Fruit fly (Drosophila melanogaster) whole organism, embryonic: Measurements from ENCODE around the gene Hph.
A peak's percentile ranks its signal among the peaks of the same experiment; 100 is the strongest.

Source experiments
- BtbVII ChIP-seq: fragments of 200-800 bp; sonication (Bioruptor generic); optimal IDR thresholded peaks from 3 replicates; lab custom pipeline; 2017; ENCODE audit warnings: missing biosample characterization, mild to moderate bottlenecking, missing genetic modification characterization
- CG10462 ChIP-seq: fragments of 200-800 bp; sonication (Bioruptor generic); optimal IDR thresholded peaks from 2 replicates; lab custom pipeline; 2016; ENCODE audit warnings: missing biosample characterization, missing genetic modification characterization
- CG11093 ChIP-seq: fragments of 200-800 bp; sonication (Bioruptor generic); IDR thresholded peaks from 3 replicates; pipeline ENCODE4 v1.3.6; 2022; ENCODE audit warnings: missing biosample characterization, missing genetic modification characterization
- CG11504 ChIP-seq: fragments of 200-800 bp; sonication (Bioruptor generic); optimal IDR thresholded peaks from 3 replicates; lab custom pipeline; 2019; ENCODE audit warnings: missing biosample characterization, mild to moderate bottlenecking, missing genetic modification characterization, moderate library complexity
- CG11560 ChIP-seq: fragments of 200-800 bp; sonication (Bioruptor generic); IDR thresholded peaks from 3 replicates; pipeline ENCODE4 v1.3.6; 2022; ENCODE audit warnings: missing biosample characterization, missing genetic modification characterization
- CG14014 ChIP-seq: fragments of 200-800 bp; sonication (Bioruptor generic); IDR thresholded peaks from 2 replicates; pipeline ENCODE4 v1.3.6; 2022; ENCODE audit warnings: missing biosample characterization, missing genetic modification characterization
- CG14667 ChIP-seq: fragments of 200-800 bp; sonication (Bioruptor generic); IDR thresholded peaks from 2 replicates; pipeline ENCODE4 v1.3.6; 2022; ENCODE audit warnings: missing biosample characterization, missing genetic modification characterization
- CG15479 ChIP-seq: fragments of 200-800 bp; sonication (Bioruptor generic); optimal IDR thresholded peaks from 3 replicates; lab custom pipeline; 2019; ENCODE audit warnings: missing biosample characterization, mild to moderate bottlenecking, missing genetic modification characterization, moderate library complexity
- CG17361 ChIP-seq: fragments of 200-800 bp; sonication (Bioruptor generic); IDR thresholded peaks from 3 replicates; pipeline ENCODE4 v1.3.6; 2022; ENCODE audit warnings: missing biosample characterization, missing genetic modification characterization
- CG17829 ChIP-seq: fragments of 200-800 bp; optimal IDR thresholded peaks from 2 replicates; lab custom pipeline; 2019; ENCODE audit warnings: missing biosample characterization, mild to moderate bottlenecking, missing genetic modification characterization, moderate library complexity
- CG1792 ChIP-seq: fragments of 200-800 bp; sonication (Bioruptor generic); optimal IDR thresholded peaks from 2 replicates; lab custom pipeline; 2016; ENCODE audit warnings: missing biosample characterization, missing genetic modification characterization
- CG18011 ChIP-seq: fragments of 200-800 bp; sonication (Bioruptor generic); optimal IDR thresholded peaks from 2 replicates; lab custom pipeline; 2017; ENCODE audit warnings: missing biosample characterization, missing genetic modification characterization, mild to moderate bottlenecking, moderate library complexity, missing genotype
- CG2116 ChIP-seq: fragments of 200-800 bp; sonication (Bioruptor generic); optimal IDR thresholded peaks from 3 replicates; lab custom pipeline; 2018; ENCODE audit warnings: missing biosample characterization, mild to moderate bottlenecking, missing genetic modification characterization
- CG6854 ChIP-seq: fragments of 200-800 bp; sonication (Bioruptor generic); optimal IDR thresholded peaks from 3 replicates; lab custom pipeline; 2017; ENCODE audit warnings: missing biosample characterization, mild to moderate bottlenecking, missing genetic modification characterization
- CG7928 ChIP-seq: fragments of 200-800 bp; sonication (Bioruptor generic); optimal IDR thresholded peaks from 2 replicates; lab custom pipeline; 2017; ENCODE audit warnings: missing biosample characterization, mild to moderate bottlenecking, missing genetic modification characterization
- CG8089 ChIP-seq: fragments of 200-800 bp; sonication (Bioruptor generic); optimal IDR thresholded peaks from 3 replicates; lab custom pipeline; 2016; ENCODE audit warnings: missing biosample characterization, missing genetic modification characterization
- CG8388 ChIP-seq: fragments of 200-800 bp; sonication (Bioruptor generic); optimal IDR thresholded peaks from 2 replicates; lab custom pipeline; 2019; ENCODE audit warnings: missing biosample characterization, mild to moderate bottlenecking, missing genetic modification characterization, moderate library complexity
- CG9609 ChIP-seq: fragments of 200-800 bp; sonication (Bioruptor generic); optimal IDR thresholded peaks from 3 replicates; lab custom pipeline; 2016; ENCODE audit warnings: missing biosample characterization, missing genetic modification characterization
- CoRest ChIP-seq: fragments of 200-800 bp; sonication (Bioruptor generic); optimal IDR thresholded peaks from 3 replicates; lab custom pipeline; 2018; ENCODE audit warnings: missing biosample characterization, mild to moderate bottlenecking, missing genetic modification characterization, moderate library complexity
- Deaf1 ChIP-seq: fragments of 200-800 bp; optimal IDR thresholded peaks from 3 replicates; lab custom pipeline; 2019; ENCODE audit warnings: missing biosample characterization, mild to moderate bottlenecking, missing genetic modification characterization, moderate library complexity
- Elba2 ChIP-seq: fragments of 200-800 bp; sonication (Bioruptor generic); optimal IDR thresholded peaks from 3 replicates; lab custom pipeline; 2016; ENCODE audit warnings: missing biosample characterization, missing genetic modification characterization
- Gsc ChIP-seq: fragments of 200-800 bp; sonication (Bioruptor generic); IDR thresholded peaks from 2 replicates; pipeline ENCODE4 v1.3.6; 2022; ENCODE audit warnings: missing biosample characterization, missing genetic modification characterization
- HLH4C ChIP-seq: fragments of 200-800 bp; sonication (Bioruptor generic); IDR thresholded peaks from 3 replicates; pipeline ENCODE4 v1.3.6; 2022; ENCODE audit warnings: missing biosample characterization, missing genetic modification characterization; ENCODE audit not compliant: partially characterized antibody
- Max ChIP-seq: fragments of 200-800 bp; sonication (Bioruptor generic); optimal IDR thresholded peaks from 2 replicates; lab custom pipeline; 2016; ENCODE audit warnings: missing biosample characterization, mild to moderate bottlenecking, missing genetic modification characterization
- Meics ChIP-seq: fragments of 200-800 bp; sonication (Bioruptor generic); optimal IDR thresholded peaks from 2 replicates; lab custom pipeline; 2017; ENCODE audit warnings: missing biosample characterization, mild to moderate bottlenecking, missing genetic modification characterization
- Optix ChIP-seq: fragments of 200-800 bp; sonication (Bioruptor generic); IDR thresholded peaks from 3 replicates; pipeline ENCODE4 v1.3.6; 2022; ENCODE audit warnings: missing biosample characterization, missing genetic modification characterization
- PHDP ChIP-seq: fragments of 200-800 bp; sonication (Bioruptor generic); optimal IDR thresholded peaks from 3 replicates; lab custom pipeline; 2018; ENCODE audit warnings: missing biosample characterization, mild to moderate bottlenecking, missing genetic modification characterization, moderate library complexity
- Spps ChIP-seq: fragments of 200-800 bp; sonication (Bioruptor generic); optimal IDR thresholded peaks from 2 replicates; lab custom pipeline; 2018; ENCODE audit warnings: missing biosample characterization, mild to moderate bottlenecking, missing genetic modification characterization
- Trl ChIP-seq, 3 experiments: fragments of >200 bp in 2 of 3; fragments of 200-800 bp in 1 of 3; sonication (Bioruptor generic) in 1 of 3; optimal IDR thresholded peaks; 2 replicates in 1 of 3; 3 replicates in 2 of 3; lab custom pipeline; 2016 to 2017; ENCODE audit warnings: missing biosample characterization in 1 of 3, missing genetic modification characterization in 1 of 3
- YL-1 ChIP-seq: fragments of 200-800 bp; sonication (Bioruptor generic); optimal IDR thresholded peaks from 3 replicates; lab custom pipeline; 2017; ENCODE audit warnings: missing biosample characterization, mild to moderate bottlenecking, missing genetic modification characterization
- br ChIP-seq: fragments of >200 bp; optimal IDR thresholded peaks from 2 replicates; lab custom pipeline; 2017
- bsh ChIP-seq, 2 experiments: fragments of 200-800 bp; sonication (Bioruptor generic); optimal IDR thresholded peaks; 2 replicates each; lab custom pipeline; 2017 to 2018; ENCODE audit warnings: mild to moderate bottlenecking in 2 of 2, missing biosample characterization in 2 of 2, missing genetic modification characterization in 2 of 2, moderate library complexity in 1 of 2
- cas ChIP-seq: fragments of 200-800 bp; sonication (Bioruptor generic); IDR thresholded peaks from 2 replicates; pipeline ENCODE4 v1.3.6; 2022; ENCODE audit warnings: missing biosample characterization, missing genetic modification characterization
- caup ChIP-seq: fragments of 200-800 bp; sonication (Bioruptor generic); optimal IDR thresholded peaks from 3 replicates; lab custom pipeline; 2017; ENCODE audit warnings: missing biosample characterization, mild to moderate bottlenecking, missing genetic modification characterization, moderate library complexity; ENCODE audit not compliant: severe bottlenecking
- cg ChIP-seq: fragments of 200-800 bp; sonication (Bioruptor generic); optimal IDR thresholded peaks from 3 replicates; lab custom pipeline; 2019; ENCODE audit warnings: missing biosample characterization, mild to moderate bottlenecking, missing genetic modification characterization, moderate library complexity
- chm ChIP-seq: fragments of 200-800 bp; sonication (Bioruptor generic); IDR thresholded peaks from 2 replicates; pipeline ENCODE4 v1.3.6; 2022; ENCODE audit warnings: missing biosample characterization, missing genetic modification characterization
- disco-r ChIP-seq: fragments of 200-800 bp; sonication (Bioruptor generic); optimal IDR thresholded peaks from 2 replicates; lab custom pipeline; 2016; ENCODE audit warnings: missing biosample characterization, missing genetic modification characterization
- en ChIP-seq: fragments of 200-800 bp; sonication (Bioruptor generic); optimal IDR thresholded peaks from 2 replicates; lab custom pipeline; 2016; ENCODE audit warnings: missing biosample characterization, missing genetic modification characterization
- esg ChIP-seq: fragments of 200-800 bp; sonication (Bioruptor generic); conservative IDR thresholded peaks from 2 replicates; pipeline ENCODE4 v1.3.6; 2022; ENCODE audit warnings: missing biosample characterization, missing genetic modification characterization
- ewg ChIP-seq: fragments of 200-800 bp; sonication (Bioruptor generic); optimal IDR thresholded peaks from 3 replicates; lab custom pipeline; 2017; ENCODE audit warnings: mild to moderate bottlenecking, missing biosample characterization, missing genetic modification reagents, missing genetic modification characterization
- gcm2 ChIP-seq: fragments of 200-800 bp; sonication (Bioruptor generic); optimal IDR thresholded peaks from 2 replicates; lab custom pipeline; 2016; ENCODE audit warnings: missing biosample characterization, missing genetic modification characterization
- jigr1 ChIP-seq: fragments of 200-800 bp; sonication (Bioruptor generic); IDR thresholded peaks from 3 replicates; pipeline ENCODE4 v1.3.6; 2022; ENCODE audit warnings: missing biosample characterization, missing genetic modification characterization
- maf-S ChIP-seq: fragments of 200-800 bp; sonication (Bioruptor generic); optimal IDR thresholded peaks from 2 replicates; lab custom pipeline; 2016; ENCODE audit warnings: missing biosample characterization, missing genetic modification characterization
- mirr ChIP-seq: fragments of 200-800 bp; sonication (Bioruptor generic); optimal IDR thresholded peaks from 3 replicates; lab custom pipeline; 2018; ENCODE audit warnings: missing biosample characterization, mild to moderate bottlenecking, missing genetic modification characterization
- onecut ChIP-seq: fragments of 200-800 bp; sonication (Bioruptor generic); IDR thresholded peaks from 2 replicates; pipeline ENCODE4 v1.3.6; 2022; ENCODE audit warnings: missing biosample characterization, missing genetic modification characterization
- pros ChIP-seq: fragments of 200-800 bp; sonication (Bioruptor generic); optimal IDR thresholded peaks from 3 replicates; lab custom pipeline; 2019; ENCODE audit warnings: missing biosample characterization, mild to moderate bottlenecking, missing genetic modification characterization, moderate library complexity
- scrt ChIP-seq: fragments of 200-800 bp; sonication (Bioruptor generic); optimal IDR thresholded peaks from 2 replicates; lab custom pipeline; 2018; ENCODE audit warnings: missing biosample characterization, mild to moderate bottlenecking, missing genetic modification characterization, moderate library complexity
- seq ChIP-seq: fragments of 200-800 bp; sonication (Bioruptor generic); IDR thresholded peaks from 2 replicates; pipeline ENCODE4 v1.3.6; 2022; ENCODE audit warnings: missing biosample characterization, missing genetic modification characterization
- stc ChIP-seq: fragments of 200-800 bp; sonication (Bioruptor generic); IDR thresholded peaks from 2 replicates; pipeline ENCODE4 v1.3.6; 2022; ENCODE audit warnings: missing biosample characterization, missing genetic modification characterization
- wor ChIP-seq: fragments of 200-800 bp; sonication (Bioruptor generic); IDR thresholded peaks from 2 replicates; pipeline ENCODE4 v1.3.6; 2022; ENCODE audit warnings: missing biosample characterization, missing genetic modification characterization
- yki ChIP-seq: fragments of >200 bp; optimal IDR thresholded peaks from 3 replicates; lab custom pipeline; 2018

The Hph gene

DNA sequence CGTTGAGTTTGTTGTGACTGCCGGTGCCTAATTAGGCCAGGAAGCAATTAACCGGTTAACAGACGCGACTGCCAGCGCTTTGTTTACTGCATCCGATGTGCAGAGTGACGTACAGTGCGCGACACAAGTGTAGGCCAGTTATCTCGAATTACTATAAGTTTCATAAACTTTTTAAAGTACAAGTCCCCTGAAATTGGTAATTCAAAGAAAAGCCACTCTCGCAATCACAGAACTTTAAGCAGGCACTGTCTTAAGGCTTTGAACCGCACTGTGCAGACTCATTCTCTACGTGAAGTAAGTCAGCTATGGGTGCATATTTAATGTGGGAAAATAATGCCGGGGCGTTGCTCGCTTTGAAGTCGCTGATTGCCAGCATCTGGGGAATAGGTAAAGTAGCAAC lies 47.4 kb upstream of the Hph start:
- TF ChIP-seq scrt (GFP tag; lab: Kevin White, UChicago) (no peak), Meics (GFP tag; lab: Kevin White, UChicago) (no peak), wor (GFP tag; lab: Robert Waterston, UW) (peak; percentile 47; the same call in 1 of the 2 replicates), mirr (GFP tag; lab: Kevin White, UChicago) (no peak), Gsc (GFP tag; lab: Robert Waterston, UW) (no peak), CG17361 (GFP tag; lab: Robert Waterston, UW) (peak; percentile 43; the same call in 1 of the 3 replicates), CG10462 (GFP tag; lab: Kevin White, UChicago) (no peak), CG11093 (GFP tag; lab: Robert Waterston, UW) (0 out of 3 replicates have a peak, but pooled peaks have one; percentile 11), gcm2 (GFP tag; lab: Kevin White, UChicago) (no peak), PHDP (tag; lab: Kevin White, UChicago) (peak; percentile 17), onecut (GFP tag; lab: Robert Waterston, UW) (peak; percentile 30; the same call in 1 of the 2 replicates), HLH4C (GFP tag; lab: Robert Waterston, UW) (no peak), CG14667 (no peak), CG14014 (no peak), seq (no peak), CG9609 (GFP tag; lab: Kevin White, UChicago) (peak; percentile 21), CG7928 (no peak), YL-1 (GFP tag; lab: Kevin White, UChicago) (no peak), caup (no peak), stc (GFP tag; lab: Robert Waterston, UW) (0 out of 2 replicates have a peak, but pooled peaks have one; percentile 26), CG11504 (tag; lab: Kevin White, UChicago) (peak; percentile 65), chm (GFP tag; lab: Robert Waterston, UW) (0 out of 2 replicates have a peak, but pooled peaks have one; percentile 45), esg (GFP tag; lab: Robert Waterston, UW) (peak; percentile 37; the same call in 1 of the 2 replicates), CG8089 (GFP tag; lab: Kevin White, UChicago) (no peak), Trl (optimal IDR thresholded peaks at IDR 0.05; lab: Kevin White, UChicago) (no peak), Trl (GFP tag; optimal IDR thresholded peaks at IDR 0.05; lab: Kevin White, UChicago) (no peak), en (GFP tag; lab: Kevin White, UChicago) (no peak), Deaf1 (tag; lab: Kevin White, UChicago) (no peak), bsh (GFP tag; optimal IDR thresholded peaks at IDR 0.05; lab: Kevin White, UChicago) (peak; percentile 73 to 77), BtbVII (GFP tag; lab: Kevin White, UChicago) (no peak), jigr1 (no peak), CG18011 (GFP tag; lab: Kevin White, UChicago) (no peak), CG8388 (GFP tag; lab: Kevin White, UChicago) (peak; percentile 66), ewg (GFP tag; lab: Kevin White, UChicago) (peak; percentile 28), maf-S (GFP tag; lab: Kevin White, UChicago) (no peak), CG2116 (GFP tag; lab: Kevin White, UChicago) (no peak), Optix (GFP tag; lab: Robert Waterston, UW) (0 out of 3 replicates have a peak, but pooled peaks have one; percentile 35), CG6854 (GFP tag; lab: Kevin White, UChicago) (no peak), Elba2 (GFP tag; lab: Kevin White, UChicago) (no peak), CG11560 (tag; lab: Robert Waterston, UW) (no peak), CG15479 (GFP tag; lab: Kevin White, UChicago) (no peak), cas (GFP tag; lab: Robert Waterston, UW) (no peak), cg (GFP tag; lab: Kevin White, UChicago) (no peak), yki (no peak), Max (GFP tag; lab: Kevin White, UChicago) (no peak), Spps (tag; lab: Kevin White, UChicago) (no peak), CoRest (tag; lab: Kevin White, UChicago) (peak; percentile 23), CG1792 (GFP tag; lab: Kevin White, UChicago) (no peak), disco-r (GFP tag; lab: Kevin White, UChicago) (no peak), pros (no peak), CG17829 (tag; lab: Kevin White, UChicago) (peak; percentile 44), br (lab: Kevin White, UChicago) (no peak)
